Worm (Caenorhabditis elegans) whole organism, early embryonic: ENCODE data around the gene gcy-14.

Experiments used
- ama-1 ChIP-seq: fragments of 150-350 bp; optimal IDR thresholded peaks from 2 replicates; lab custom pipeline; 2014
- ceh-36 ChIP-seq: sonication (generic microtip); optimal IDR thresholded peaks from 2 replicates; lab custom pipeline; 2016; ENCODE audit warnings: missing genetic modification characterization, inconsistent platforms, missing compliant biosample characterization
- hmg-4 ChIP-seq: fragments of 200-800 bp; sonication (Bioruptor generic); optimal IDR thresholded peaks from 2 replicates; lab custom pipeline; 2018; ENCODE audit warnings: mild to moderate bottlenecking, missing genetic modification characterization, missing compliant biosample characterization
- pes-1 ChIP-seq: fragments of 200-800 bp; sonication (Bioruptor generic); IDR thresholded peaks from 2 replicates; pipeline ENCODE4 v1.3.6; 2022; ENCODE audit warnings: missing genetic modification reagents, missing genetic modification characterization, missing compliant biosample characterization

DNA sequence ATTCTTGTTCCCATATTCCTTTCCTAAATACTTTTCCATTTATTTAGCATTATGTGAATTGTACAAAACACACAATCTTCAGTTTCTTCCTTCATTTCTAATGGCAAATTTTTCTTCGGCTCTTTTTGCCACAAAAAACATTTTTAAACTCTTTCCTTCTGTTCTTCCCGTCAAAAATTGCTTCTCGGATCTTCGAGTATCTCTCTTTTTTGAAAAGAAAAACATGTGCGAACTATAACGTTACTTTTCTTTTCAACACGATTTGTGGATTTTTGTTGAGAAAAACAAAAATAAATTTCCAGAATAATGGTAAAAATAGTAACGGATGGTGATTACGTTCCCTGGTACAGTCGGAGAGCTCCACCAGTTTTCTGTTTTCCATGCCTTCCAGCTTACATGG is 46.5 kb downstream of the gcy-14 start, which contains the start of gene W06A7.2:
- TF ChIP-seq ama-1 = no peak
- no peak for TF ChIP-seq ceh-36
- TF ChIP-seq pes-1 (GFP tag; lab: Robert Waterston, UW) = no peak
- no peak for TF ChIP-seq hmg-4 (GFP tag; lab: Kevin White, UChicago)
